Worm (Caenorhabditis elegans): ENCODE measurements around the gene F16B12.1.

ce11 chrX:14067641-14068040, 17.7 kb upstream of the F16B12.1 start, which contains the start of gene lgc-21:
- TF ChIP-seq ama-1 (optimal IDR thresholded peaks at IDR 0.05) (no peak), ets-7 (tag; optimal IDR thresholded peaks at IDR 0.05) (no peak), aly-1 (tag; optimal IDR thresholded peaks at IDR 0.05) (no peak), flt-1 (GFP tag; IDR thresholded peaks at IDR 0.05) (no peak), pes-1 (GFP tag; IDR thresholded peaks at IDR 0.05) (no peak), hmg-4 (GFP tag; optimal IDR thresholded peaks at IDR 0.05) (no peak), tbx-37 (GFP tag; conservative IDR thresholded peaks at IDR 0.05) (no peak), ceh-13 (GFP tag; optimal IDR thresholded peaks at IDR 0.05) (no peak), B0310.2 (tag; optimal IDR thresholded peaks at IDR 0.05) (no peak), tra-4 (tag; optimal IDR thresholded peaks at IDR 0.05) (no peak)
